Worm (Caenorhabditis elegans) whole organism, L4 larva: Measurements from ENCODE around the gene col-73.

ENCODE experiments used
- F37D6.2 ChIP-seq: sonication (generic microtip); optimal IDR thresholded peaks from 2 replicates; lab custom pipeline; 2016; ENCODE audit warnings: mild to moderate bottlenecking, missing genetic modification characterization, missing compliant biosample characterization
- F44E2.7 ChIP-seq: fragments of 200-800 bp; sonication (Bioruptor generic); IDR thresholded peaks from 2 replicates; pipeline ENCODE4 v2.1.2; 2022; ENCODE audit warnings: missing genetic modification characterization, missing compliant biosample characterization
- lin-13 ChIP-seq: fragments of 150-350 bp; optimal IDR thresholded peaks from 2 replicates; lab custom pipeline; 2014; ENCODE audit warnings: missing biosample characterization, missing genetic modification reagents, missing genetic modification characterization
- mdl-1 ChIP-seq, 2 experiments: fragments of 150-350 bp in 1 of 2; sonication (generic microtip) in 1 of 2; optimal IDR thresholded peaks; 2 replicates each; lab custom pipeline; 2014 to 2017; ENCODE audit warnings: missing biosample characterization in 2 of 2, missing genetic modification characterization in 2 of 2
- nhr-11 ChIP-seq: fragments of 150-350 bp; optimal IDR thresholded peaks from 2 replicates; lab custom pipeline; 2014; ENCODE audit warnings: missing biosample characterization, missing genetic modification characterization
- nhr-111 ChIP-seq: fragments of 200-800 bp; sonication (Bioruptor generic); optimal IDR thresholded peaks from 2 replicates; lab custom pipeline; 2018; ENCODE audit warnings: mild to moderate bottlenecking, missing genetic modification characterization, missing compliant biosample characterization
- nhr-237 ChIP-seq: sonication (generic microtip); optimal IDR thresholded peaks from 2 replicates; lab custom pipeline; 2017; ENCODE audit warnings: missing biosample characterization, missing genetic modification characterization
- nhr-77 ChIP-seq: fragments of 150-350 bp; optimal IDR thresholded peaks from 2 replicates; lab custom pipeline; 2014; ENCODE audit warnings: missing biosample characterization, missing genetic modification characterization

- TF ChIP-seq F44E2.7 (GFP tag; lab: Robert Waterston, UW) = no peak
- no peak for TF ChIP-seq nhr-237
- no peak for TF ChIP-seq nhr-77 (tag; lab: Kevin White, UChicago)
- no peak for TF ChIP-seq lin-13
- no peak for TF ChIP-seq F37D6.2 (tag; lab: Kevin White, UChicago)
- TF ChIP-seq nhr-11 (tag; lab: Kevin White, UChicago) = no peak
- TF ChIP-seq mdl-1 (tag; optimal IDR thresholded peaks at IDR 0.05; lab: Kevin White, UChicago) = no peak
- no peak for TF ChIP-seq nhr-111 (GFP tag; lab: Kevin White, UChicago)
Measured at ce11 chrII:4876091-4876490, 3.2 kb upstream of the col-73 start, which contains the start of gene F11G11.13.
